Fruit fly (Drosophila melanogaster): ENCODE data around the gene SF2.
A peak's percentile ranks its signal among the peaks of the same experiment; 100 is the strongest.

Gene SF2

dm6 chr3R:16337053-16337385, 4.8 kb downstream of the SF2 start (continued):
- TF ChIP-seq stc (GFP tag; IDR thresholded peaks at IDR 0.05) (no peak), Nf-YB (GFP tag; optimal IDR thresholded peaks at IDR 0.05) (no peak), CTCF (GFP tag; optimal IDR thresholded peaks at IDR 0.05) (no peak), cg (GFP tag; optimal IDR thresholded peaks at IDR 0.05) (no peak), Hey (tag; optimal IDR thresholded peaks at IDR 0.05) (no peak), CG6765 (GFP tag; optimal IDR thresholded peaks at IDR 0.05) (no peak), ap (GFP tag; IDR thresholded peaks at IDR 0.05) (peak; percentile 45), Six4 (GFP tag; optimal IDR thresholded peaks at IDR 0.05) (peak; percentile 74), Atf-2 (GFP tag; optimal IDR thresholded peaks at IDR 0.05) (peak; percentile 24), CG2712 (tag; optimal IDR thresholded peaks at IDR 0.05) (peak; percentile 85), Bgb (GFP tag; IDR thresholded peaks at IDR 0.05; ENCODE audit: partially characterized antibody) (no peak), CG10209 (GFP tag; optimal IDR thresholded peaks at IDR 0.05) (peak; percentile 32), sima (GFP tag; optimal IDR thresholded peaks at IDR 0.05) (no peak), CG14441 (GFP tag; IDR thresholded peaks at IDR 0.05) (no peak), gt (GFP tag; IDR thresholded peaks at IDR 0.05) (no peak), CG30431 (GFP tag; optimal IDR thresholded peaks at IDR 0.05) (peak; percentile 66), MESR4 (GFP tag; optimal IDR thresholded peaks at IDR 0.05) (no peak), CG10147 (GFP tag; optimal IDR thresholded peaks at IDR 0.05) (no peak), Rfx (GFP tag; IDR thresholded peaks at IDR 0.05) (no peak), CG15011 (GFP tag; optimal IDR thresholded peaks at IDR 0.05) (no peak), CG16779 (GFP tag; IDR thresholded peaks at IDR 0.05) (no peak), CG9932 (GFP tag; IDR thresholded peaks at IDR 0.05) (no peak), Fer1 (GFP tag; optimal IDR thresholded peaks at IDR 0.05) (no peak), bab2 (GFP tag; optimal IDR thresholded peaks at IDR 0.05) (no peak), klu (GFP tag; IDR thresholded peaks at IDR 0.05) (no peak), tna (GFP tag; IDR thresholded peaks at IDR 0.05; ENCODE audit: partially characterized antibody) (no peak), bigmax (GFP tag; optimal IDR thresholded peaks at IDR 0.05) (no peak), zen (tag; optimal IDR thresholded peaks at IDR 0.05) (peak; percentile 95), HLH54F (GFP tag; optimal IDR thresholded peaks at IDR 0.05) (peak; percentile 7), CG18764 (GFP tag; optimal IDR thresholded peaks at IDR 0.05) (peak; percentile 19), fd3F (GFP tag; optimal IDR thresholded peaks at IDR 0.05) (no peak), croc (GFP tag; conservative IDR thresholded peaks at IDR 0.05) (peak; percentile 50), CG34422 (GFP tag; IDR thresholded peaks at IDR 0.05) (peak; percentile 77; the same call in 2 of the 3 replicates), CG5953 (GFP tag; IDR thresholded peaks at IDR 0.05) (no peak), CG2889 (GFP tag; IDR thresholded peaks at IDR 0.05) (no peak), NfI (GFP tag; optimal IDR thresholded peaks at IDR 0.05) (no peak), CG14710 (tag; optimal IDR thresholded peaks at IDR 0.05) (peak; percentile 76), CG12744 (GFP tag; optimal IDR thresholded peaks at IDR 0.05) (no peak), wor (GFP tag; IDR thresholded peaks at IDR 0.05) (0 out of 2 replicates have a peak, but pooled peaks have one; percentile 20), CG4282 (GFP tag; optimal IDR thresholded peaks at IDR 0.05) (no peak), br (optimal IDR thresholded peaks at IDR 0.05) (no peak), chn (GFP tag; optimal IDR thresholded peaks at IDR 0.05) (peak; percentile 75), CG17829 (tag; optimal IDR thresholded peaks at IDR 0.05) (peak; percentile 83), CG13775 (GFP tag; optimal IDR thresholded peaks at IDR 0.05) (peak; percentile 69), dmrt11E (tag; optimal IDR thresholded peaks at IDR 0.05) (peak; percentile 93), shn (GFP tag; optimal IDR thresholded peaks at IDR 0.05) (no peak), twi (tag; optimal IDR thresholded peaks at IDR 0.05) (peak; percentile 23), pan (optimal IDR thresholded peaks at IDR 0.05) (no peak), pan (GFP tag; optimal IDR thresholded peaks at IDR 0.05 in 1 of 2, IDR thresholded peaks at IDR 0.05 in 1 of 2) (peak in 1 of 2 experiments; percentile 27), danr (GFP tag; IDR thresholded peaks at IDR 0.05) (no peak), Mad (GFP tag; optimal IDR thresholded peaks at IDR 0.05) (no peak), tup (GFP tag; optimal IDR thresholded peaks at IDR 0.05) (peak; percentile 16), tll (GFP tag; optimal IDR thresholded peaks at IDR 0.05) (peak in 1 of 2 experiments; percentile 66)
